Worm (Caenorhabditis elegans) whole organism, L2 larva: Measurements from ENCODE around the gene cec-5.

Experiments used
- lin-39 ChIP-seq: fragments of 150-350 bp; optimal IDR thresholded peaks from 2 replicates; lab custom pipeline; 2014; ENCODE audit warnings: missing biosample characterization, missing genetic modification reagents, missing genetic modification characterization
- ztf-11 ChIP-seq: sonication (generic microtip); optimal IDR thresholded peaks from 2 replicates; lab custom pipeline; 2017; ENCODE audit warnings: missing biosample characterization, missing genetic modification characterization

DNA sequence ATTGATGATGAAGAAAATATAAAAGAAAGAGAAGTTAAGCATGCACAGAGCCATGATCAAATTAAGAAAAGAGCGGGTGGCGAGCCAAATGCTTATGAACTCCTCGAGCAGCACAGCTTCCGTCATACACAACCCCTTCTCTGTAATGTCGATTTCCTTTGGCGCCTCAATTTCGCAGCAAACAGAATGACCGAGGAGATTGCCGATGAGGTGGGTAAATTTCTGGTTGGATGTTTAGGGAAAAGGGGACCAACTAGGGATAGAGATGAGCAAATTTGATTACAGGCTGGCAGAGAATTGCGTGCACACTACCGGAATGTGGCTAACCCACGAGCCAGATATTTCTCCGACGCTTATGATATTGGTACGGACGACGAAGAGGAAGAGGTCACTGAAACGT, 25.5 kb upstream of the cec-5 start:
- TF ChIP-seq lin-39 (tag; lab: Kevin White, UChicago) (no peak), ztf-11 (no peak)
